Fruit fly (Drosophila melanogaster) whole organism, embryonic: ENCODE results near the gene CG8668.
A peak's percentile ranks its signal among the peaks of the same experiment; 100 is the strongest.

Experiments
- Adf1 ChIP-seq: fragments of 200-800 bp; sonication (Bioruptor generic); IDR thresholded peaks from 2 replicates; pipeline ENCODE4 v1.3.6; 2022; ENCODE audit warnings: missing biosample characterization, missing genetic modification characterization
- C15 ChIP-seq: fragments of 200-800 bp; sonication (Bioruptor generic); IDR thresholded peaks from 3 replicates; pipeline ENCODE4 v1.3.6; 2022; ENCODE audit warnings: missing biosample characterization, missing genetic modification characterization
- CG11398 ChIP-seq: fragments of 200-800 bp; sonication (Bioruptor generic); optimal IDR thresholded peaks from 2 replicates; lab custom pipeline; 2016; ENCODE audit warnings: missing biosample characterization, missing genetic modification characterization
- CG11504 ChIP-seq: fragments of 200-800 bp; sonication (Bioruptor generic); optimal IDR thresholded peaks from 3 replicates; lab custom pipeline; 2019; ENCODE audit warnings: missing biosample characterization, mild to moderate bottlenecking, missing genetic modification characterization, moderate library complexity
- CG12299 ChIP-seq: fragments of 200-800 bp; sonication (Bioruptor generic); optimal IDR thresholded peaks from 2 replicates; lab custom pipeline; 2018; ENCODE audit warnings: missing biosample characterization, mild to moderate bottlenecking, missing genetic modification characterization
- CG12391 ChIP-seq: fragments of 200-800 bp; sonication (Bioruptor generic); optimal IDR thresholded peaks from 3 replicates; lab custom pipeline; 2018; ENCODE audit warnings: missing biosample characterization, mild to moderate bottlenecking, missing genetic modification characterization, moderate library complexity
- CG12769 ChIP-seq: fragments of 200-800 bp; sonication (Bioruptor generic); optimal IDR thresholded peaks from 2 replicates; lab custom pipeline; 2019; ENCODE audit warnings: missing biosample characterization, mild to moderate bottlenecking, missing genetic modification characterization, moderate library complexity
- CG13123 ChIP-seq: fragments of 200-800 bp; sonication (Bioruptor generic); optimal IDR thresholded peaks from 2 replicates; lab custom pipeline; 2016; ENCODE audit warnings: missing biosample characterization, missing genetic modification characterization
- CG13296 ChIP-seq: fragments of 200-800 bp; sonication (Bioruptor generic); optimal IDR thresholded peaks from 3 replicates; lab custom pipeline; 2018; ENCODE audit warnings: missing biosample characterization, mild to moderate bottlenecking, missing genetic modification characterization
- CG13424 ChIP-seq: fragments of 200-800 bp; sonication (Bioruptor generic); optimal IDR thresholded peaks from 2 replicates; lab custom pipeline; 2019; ENCODE audit warnings: missing biosample characterization, mild to moderate bottlenecking, missing genetic modification characterization, moderate library complexity
- CG15514 ChIP-seq: fragments of 200-800 bp; sonication (Bioruptor generic); optimal IDR thresholded peaks from 3 replicates; lab custom pipeline; 2017; ENCODE audit warnings: missing biosample characterization, missing genetic modification characterization, mild to moderate bottlenecking, moderate library complexity, missing genetic modification reagents
- CG15601 ChIP-seq: fragments of 200-800 bp; sonication (Bioruptor generic); optimal IDR thresholded peaks from 3 replicates; lab custom pipeline; 2019; ENCODE audit warnings: missing biosample characterization, mild to moderate bottlenecking, missing genetic modification characterization, moderate library complexity
- CG17829 ChIP-seq: fragments of 200-800 bp; optimal IDR thresholded peaks from 2 replicates; lab custom pipeline; 2019; ENCODE audit warnings: missing biosample characterization, mild to moderate bottlenecking, missing genetic modification characterization, moderate library complexity
- CG1832 ChIP-seq: fragments of 200-800 bp; sonication (Bioruptor generic); optimal IDR thresholded peaks from 2 replicates; lab custom pipeline; 2017; ENCODE audit warnings: missing biosample characterization, mild to moderate bottlenecking, missing genetic modification characterization, inconsistent platforms
- CG18476 ChIP-seq: fragments of 200-800 bp; sonication (Bioruptor generic); optimal IDR thresholded peaks from 2 replicates; lab custom pipeline; 2016; ENCODE audit warnings: missing biosample characterization, mild to moderate bottlenecking, missing genetic modification characterization
- CG30020 ChIP-seq: fragments of 200-800 bp; optimal IDR thresholded peaks from 2 replicates; lab custom pipeline; 2019; ENCODE audit warnings: missing biosample characterization, mild to moderate bottlenecking, missing genetic modification characterization, moderate library complexity
- CG3407 ChIP-seq: fragments of 200-800 bp; sonication (Bioruptor generic); optimal IDR thresholded peaks from 2 replicates; lab custom pipeline; 2018; ENCODE audit warnings: missing biosample characterization, mild to moderate bottlenecking, missing genetic modification characterization
- CG4730 ChIP-seq: fragments of 200-800 bp; sonication (Bioruptor generic); IDR thresholded peaks from 2 replicates; pipeline ENCODE4 v1.3.6; 2022; ENCODE audit warnings: missing biosample characterization, missing genetic modification characterization
- CG9932 ChIP-seq: fragments of 200-800 bp; sonication (Bioruptor generic); IDR thresholded peaks from 2 replicates; pipeline ENCODE4 v1.3.6; 2022; ENCODE audit warnings: missing biosample characterization, missing genetic modification characterization
- D ChIP-seq, 2 experiments: fragments of 200-800 bp in 1 of 2; fragments of >200 bp in 1 of 2; sonication (Bioruptor generic) in 1 of 2; optimal IDR thresholded peaks; 2 replicates in 1 of 2; 3 replicates in 1 of 2; lab custom pipeline; 2017; ENCODE audit warnings: mild to moderate bottlenecking in 1 of 2, missing biosample characterization in 1 of 2, missing genetic modification characterization in 1 of 2, missing genetic modification reagents in 1 of 2
- Dip3 ChIP-seq: fragments of 200-800 bp; sonication (Bioruptor generic); optimal IDR thresholded peaks from 3 replicates; lab custom pipeline; 2016; ENCODE audit warnings: missing biosample characterization, missing genetic modification characterization
- Doc3 ChIP-seq: fragments of 200-800 bp; sonication (Bioruptor generic); IDR thresholded peaks from 3 replicates; pipeline ENCODE4 v1.3.6; 2022; ENCODE audit warnings: missing biosample characterization, missing genetic modification characterization; ENCODE audit not compliant: partially characterized antibody
- Drgx ChIP-seq: fragments of 200-800 bp; sonication (Bioruptor generic); IDR thresholded peaks from 2 replicates; pipeline ENCODE4 v1.3.6; 2022; ENCODE audit warnings: missing biosample characterization, missing genetic modification characterization
- Ets97D ChIP-seq: fragments of 200-800 bp; sonication (Bioruptor generic); optimal IDR thresholded peaks from 3 replicates; lab custom pipeline; 2016; ENCODE audit warnings: missing biosample characterization, missing genetic modification characterization
- Jarid2 ChIP-seq: fragments of 200-800 bp; sonication (Bioruptor generic); optimal IDR thresholded peaks from 3 replicates; lab custom pipeline; 2017; ENCODE audit warnings: mild to moderate bottlenecking, missing biosample characterization, missing genetic modification reagents, missing genetic modification characterization
- Nf-YC ChIP-seq: fragments of 200-800 bp; optimal IDR thresholded peaks from 3 replicates; lab custom pipeline; 2019; ENCODE audit warnings: missing biosample characterization, mild to moderate bottlenecking, missing genetic modification characterization, moderate library complexity
- Pdp1 ChIP-seq, 2 experiments: fragments of 200-800 bp; sonication (Bioruptor generic); optimal IDR thresholded peaks; 3 replicates each; lab custom pipeline; 2016; ENCODE audit warnings: missing biosample characterization in 2 of 2, missing genetic modification characterization in 2 of 2, mild to moderate bottlenecking in 1 of 2, moderate library complexity in 1 of 2
- TFAM ChIP-seq: fragments of 200-800 bp; sonication (Bioruptor generic); optimal IDR thresholded peaks from 2 replicates; lab custom pipeline; 2017; ENCODE audit warnings: missing biosample characterization, missing genetic modification characterization, inconsistent platforms
- Xbp1 ChIP-seq: fragments of 200-800 bp; sonication (Bioruptor generic); optimal IDR thresholded peaks from 3 replicates; lab custom pipeline; 2016; ENCODE audit warnings: missing biosample characterization, mild to moderate bottlenecking, missing genetic modification characterization
- amos ChIP-seq: fragments of 200-800 bp; sonication (Bioruptor generic); IDR thresholded peaks from 2 replicates; pipeline ENCODE4 v1.3.6; 2022; ENCODE audit warnings: missing biosample characterization, missing genetic modification characterization; ENCODE audit not compliant: partially characterized antibody
- btn ChIP-seq: fragments of 200-800 bp; sonication (Bioruptor generic); optimal IDR thresholded peaks from 2 replicates; lab custom pipeline; 2016; ENCODE audit warnings: missing biosample characterization, missing genetic modification characterization
- crp ChIP-seq, 2 experiments: fragments of 200-800 bp; sonication (Bioruptor generic); optimal IDR thresholded peaks; 2 replicates in 1 of 2; 3 replicates in 1 of 2; lab custom pipeline; 2017; ENCODE audit warnings: missing biosample characterization in 2 of 2, missing genetic modification characterization in 2 of 2, mild to moderate bottlenecking in 1 of 2, moderate library complexity in 1 of 2
- disco-r ChIP-seq: fragments of 200-800 bp; sonication (Bioruptor generic); optimal IDR thresholded peaks from 2 replicates; lab custom pipeline; 2016; ENCODE audit warnings: missing biosample characterization, missing genetic modification characterization
- gfzf ChIP-seq: fragments of 200-800 bp; sonication (Bioruptor generic); optimal IDR thresholded peaks from 2 replicates; lab custom pipeline; 2016; ENCODE audit warnings: missing biosample characterization, mild to moderate bottlenecking, missing genetic modification characterization, moderate library complexity
- lmd ChIP-seq: fragments of 200-800 bp; sonication (Bioruptor generic); IDR thresholded peaks from 2 replicates; pipeline ENCODE4 v1.3.6; 2022; ENCODE audit warnings: missing biosample characterization, missing genetic modification characterization
- mam ChIP-seq: fragments of 200-800 bp; sonication (Bioruptor generic); optimal IDR thresholded peaks from 3 replicates; lab custom pipeline; 2016; ENCODE audit warnings: missing biosample characterization, missing genetic modification characterization
- nerfin-1 ChIP-seq: fragments of 200-800 bp; sonication (Bioruptor generic); optimal IDR thresholded peaks from 3 replicates; lab custom pipeline; 2019; ENCODE audit warnings: missing biosample characterization, mild to moderate bottlenecking, missing genetic modification characterization, moderate library complexity
- phol ChIP-seq: fragments of 200-800 bp; sonication (Bioruptor generic); optimal IDR thresholded peaks from 3 replicates; lab custom pipeline; 2018; ENCODE audit warnings: missing biosample characterization, mild to moderate bottlenecking, missing genetic modification characterization, moderate library complexity
- prd ChIP-seq, 3 experiments: fragments of >200 bp in 2 of 3; fragments of 200-800 bp in 1 of 3; sonication (Bioruptor generic) in 1 of 3; optimal IDR thresholded peaks in 2 of 3; IDR thresholded peaks in 1 of 3; 2 replicates in 2 of 3; 3 replicates in 1 of 3; pipeline versions ENCODE4 v1.3.6 to Lab custom; 2017 to 2022; ENCODE audit warnings: missing biosample characterization in 1 of 3, missing genetic modification characterization in 1 of 3
- row ChIP-seq: fragments of 200-800 bp; sonication (Bioruptor generic); IDR thresholded peaks from 3 replicates; pipeline ENCODE4 v1.3.6; 2022; ENCODE audit warnings: missing biosample characterization, missing genetic modification characterization
- sens ChIP-seq: fragments of 200-800 bp; sonication (Bioruptor generic); peaks from one replicate; lab custom pipeline; 2016; ENCODE audit warnings: missing biosample characterization, missing genetic modification characterization
- tx ChIP-seq: fragments of 200-800 bp; sonication (Bioruptor generic); optimal IDR thresholded peaks from 2 replicates; lab custom pipeline; 2016; ENCODE audit warnings: missing biosample characterization, missing genetic modification characterization
- usp ChIP-seq: fragments of >200 bp; optimal IDR thresholded peaks from 2 replicates; lab custom pipeline; 2017; ENCODE audit warnings: missing biosample characterization, missing genetic modification characterization

Gene CG8668

DNA sequence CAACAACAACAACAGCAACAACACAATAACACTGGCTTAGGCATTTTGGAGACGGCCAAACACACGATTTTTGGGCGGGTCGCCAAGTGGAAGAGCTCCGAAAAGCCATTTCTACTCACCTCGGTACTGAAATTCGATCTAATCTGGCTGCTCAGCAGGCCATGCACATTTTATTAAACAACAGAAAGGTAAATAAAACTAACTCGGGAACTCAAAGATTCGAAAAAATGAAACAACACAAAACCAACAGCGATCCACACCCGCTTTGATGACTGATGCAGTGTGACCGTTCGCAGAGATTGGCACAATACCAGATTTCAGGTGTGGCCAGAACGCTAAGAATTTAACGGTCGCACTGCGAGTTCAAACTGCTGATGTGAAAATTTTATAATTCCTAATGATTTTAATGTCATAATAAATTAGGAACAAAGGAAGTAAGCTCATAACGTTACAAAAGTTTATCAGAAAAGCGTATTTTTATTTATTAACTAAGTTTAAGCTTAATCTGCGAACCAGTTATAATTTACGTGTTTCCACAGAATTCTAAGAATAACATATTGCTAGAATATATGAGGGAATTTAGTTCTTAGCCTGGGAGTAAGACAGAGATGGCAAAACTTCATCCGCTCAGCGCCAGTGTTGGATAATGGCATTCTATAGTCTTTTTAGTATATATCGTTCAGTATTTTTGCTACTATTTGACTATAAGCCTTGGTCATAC is 43.9 kb upstream of the CG8668 start, which contains the start of gene Mcr (continued):
- peak; percentile 52; the same call in 1 of the 2 replicates for TF ChIP-seq CG9932 (GFP tag; lab: Robert Waterston, UW)
- peak; percentile 21; the same call in 1 of the 2 replicates for TF ChIP-seq Drgx (GFP tag; lab: Robert Waterston, UW)
- TF ChIP-seq mam (GFP tag; lab: Kevin White, UChicago) = peak; percentile 18
- TF ChIP-seq CG13296 = no peak
- TF ChIP-seq Jarid2 (GFP tag; lab: Kevin White, UChicago) = no peak
- no peak for TF ChIP-seq C15 (GFP tag; lab: Robert Waterston, UW)
- peak; percentile 1 for TF ChIP-seq Nf-YC (tag; lab: Kevin White, UChicago)
- TF ChIP-seq Dip3 = peak; percentile 26
- TF ChIP-seq CG12391 (tag; lab: Kevin White, UChicago) = peak; percentile 31
- TF ChIP-seq row (GFP tag; lab: Robert Waterston, UW) = peak; percentile 31; the same call in 1 of the 3 replicates
- peak in 1 of 2 experiments; percentile 42 for TF ChIP-seq Pdp1 (GFP tag; optimal IDR thresholded peaks at IDR 0.05; lab: Kevin White, UChicago)
- TF ChIP-seq Ets97D (GFP tag; lab: Kevin White, UChicago) = peak; percentile 75
- no peak for TF ChIP-seq CG3407 (GFP tag; lab: Kevin White, UChicago)
- TF ChIP-seq Xbp1 (GFP tag; lab: Kevin White, UChicago) = peak; percentile 33
- TF ChIP-seq prd (optimal IDR thresholded peaks at IDR 0.05; lab: Kevin White, UChicago) = no peak
- TF ChIP-seq prd (GFP tag; IDR thresholded peaks at IDR 0.05; lab: Robert Waterston, UW) = peak; percentile 28; the same call in 1 of the 3 replicates
- TF ChIP-seq CG18476 (GFP tag; lab: Kevin White, UChicago) = peak; percentile 38
- peak; percentile 67; the same call in 1 of the 2 replicates for TF ChIP-seq amos

DNA sequence CACCGCTTCAGTTG is 43.6 kb upstream of the CG8668 start, which contains the start of gene Bsg:
TSS of gene Bsg (plus strand) at position 8 of the 14 bp plus-strand sequence.
- no peak for TF ChIP-seq CG1832 (GFP tag; lab: Kevin White, UChicago)
- peak; percentile 27; the same call in 1 of the 3 replicates for TF ChIP-seq Doc3 (GFP tag; lab: Robert Waterston, UW)
- TF ChIP-seq, all 482 proteins: peak for 1

DNA sequence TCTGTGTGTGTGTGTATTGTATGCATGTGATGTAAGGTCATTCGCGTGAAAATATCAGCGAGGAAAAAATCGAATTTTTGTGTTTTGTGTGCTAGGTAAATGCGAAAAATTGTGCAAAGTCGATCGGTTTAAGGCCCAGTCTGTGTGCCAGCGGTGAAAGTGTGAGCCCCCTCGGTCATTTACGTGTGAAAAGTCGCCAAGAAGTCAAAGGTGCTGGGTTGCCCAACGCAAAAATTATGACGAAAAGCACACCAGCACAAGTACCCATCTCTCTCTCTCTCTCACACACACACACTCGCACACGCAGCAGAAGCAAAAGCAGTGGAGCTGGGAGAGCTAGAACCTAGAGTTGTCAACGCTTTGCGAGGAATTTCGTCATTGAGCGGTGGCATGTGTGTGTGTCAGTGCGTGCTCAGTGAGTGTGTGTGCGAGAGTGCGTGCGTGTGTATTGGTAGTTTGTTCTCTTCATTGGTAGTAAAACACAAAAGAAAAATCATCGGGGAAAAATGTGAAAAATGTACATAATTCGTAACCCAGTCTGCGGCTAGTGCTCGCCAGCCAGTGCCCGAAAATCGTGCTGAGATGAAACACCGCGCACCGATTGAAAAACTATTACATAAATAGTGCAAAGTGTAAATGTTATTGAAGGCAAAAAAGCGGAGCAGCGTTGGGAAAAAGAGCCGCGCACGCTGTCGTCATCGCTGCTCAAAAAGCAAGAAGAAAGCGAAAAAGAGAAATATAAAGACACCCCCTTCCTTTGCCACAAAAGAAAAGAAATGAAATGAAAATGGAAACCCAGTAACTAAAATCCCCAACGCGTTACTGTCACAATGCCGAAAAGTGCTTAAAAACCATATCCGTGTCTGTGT is 43.1 kb upstream of the CG8668 start:
- TF ChIP-seq D (optimal IDR thresholded peaks at IDR 0.05; lab: Kevin White, UChicago) = no peak
- no peak for TF ChIP-seq D (GFP tag; optimal IDR thresholded peaks at IDR 0.05; lab: Kevin White, UChicago)
- TF ChIP-seq CG4730 (GFP tag; lab: Robert Waterston, UW) = no peak
- TF ChIP-seq CG13123 (GFP tag; lab: Kevin White, UChicago) = no peak
- TF ChIP-seq phol = no peak
- TF ChIP-seq CG13424 (tag; lab: Kevin White, UChicago) = no peak
- no peak; the same call in 1 of the 2 replicates for TF ChIP-seq amos
- no peak for TF ChIP-seq disco-r (GFP tag; lab: Kevin White, UChicago)
- no peak for TF ChIP-seq lmd
- no peak for TF ChIP-seq tx
- peak; percentile 50 for TF ChIP-seq CG12299
- TF ChIP-seq CG30020 = no peak
- TF ChIP-seq CG12769 (tag; lab: Kevin White, UChicago) = peak; percentile 77
- TF ChIP-seq usp (GFP tag; lab: Kevin White, UChicago) = no peak
- TF ChIP-seq CG11398 (GFP tag; lab: Kevin White, UChicago) = no peak
- TF ChIP-seq gfzf = no peak
- TF ChIP-seq CG15514 (GFP tag; lab: Kevin White, UChicago) = no peak
- TF ChIP-seq C15 (GFP tag; lab: Robert Waterston, UW) = no peak
- TF ChIP-seq btn (GFP tag; lab: Kevin White, UChicago) = no peak
- peak; percentile 70 for TF ChIP-seq sens (GFP tag; lab: Kevin White, UChicago)
- peak; percentile 48; the same call in 1 of the 2 replicates for TF ChIP-seq Adf1
- TF ChIP-seq CG17829 (tag; lab: Kevin White, UChicago) = peak; percentile 13
- no peak for TF ChIP-seq crp (GFP tag; optimal IDR thresholded peaks at IDR 0.05; lab: Kevin White, UChicago)
- TF ChIP-seq CG15601 = no peak
- no peak for TF ChIP-seq TFAM (GFP tag; lab: Kevin White, UChicago)
- TF ChIP-seq CG11504 = no peak
- peak; percentile 68 for TF ChIP-seq nerfin-1 (tag; lab: Kevin White, UChicago)
